Fruit fly (Drosophila melanogaster) whole organism, adult: ENCODE measurements around the gene c11.1.
A peak's percentile ranks its signal among the peaks of the same experiment; 100 is the strongest.

Experiments used
- CG11617 ChIP-seq: fragments of 200-800 bp; sonication (Bioruptor generic); optimal IDR thresholded peaks from 2 replicates; lab custom pipeline; 2017; ENCODE audit warnings: mild to moderate bottlenecking, missing biosample characterization, missing genetic modification reagents, missing genetic modification characterization
- CG14711 ChIP-seq: fragments of 200-800 bp; sonication (Bioruptor generic); optimal IDR thresholded peaks from 2 replicates; lab custom pipeline; 2018; ENCODE audit warnings: missing biosample characterization, mild to moderate bottlenecking, missing genetic modification characterization, moderate library complexity
- CG1620 ChIP-seq: fragments of 200-800 bp; sonication (Bioruptor generic); optimal IDR thresholded peaks from 2 replicates; lab custom pipeline; 2016; ENCODE audit warnings: missing biosample characterization, missing genetic modification characterization
- CG33017 ChIP-seq: fragments of 200-800 bp; sonication (Bioruptor generic); optimal IDR thresholded peaks from 2 replicates; lab custom pipeline; 2018; ENCODE audit warnings: missing biosample characterization, mild to moderate bottlenecking, missing genetic modification characterization, moderate library complexity
- Clk ChIP-seq: fragments of 200-800 bp; sonication (Bioruptor generic); optimal IDR thresholded peaks from 2 replicates; lab custom pipeline; 2017; ENCODE audit warnings: missing biosample characterization, missing genetic modification characterization
- Mnt ChIP-seq: fragments of 200-800 bp; sonication (Bioruptor generic); optimal IDR thresholded peaks from 2 replicates; lab custom pipeline; 2016; ENCODE audit warnings: missing biosample characterization, mild to moderate bottlenecking, missing genetic modification characterization
- cic ChIP-seq: fragments of 200-800 bp; sonication (Bioruptor generic); optimal IDR thresholded peaks from 2 replicates; lab custom pipeline; 2017; ENCODE audit warnings: missing biosample characterization, mild to moderate bottlenecking, missing genetic modification characterization, moderate library complexity
- cnc ChIP-seq, 2 experiments: fragments of >200 bp; optimal IDR thresholded peaks; 2 replicates each; lab custom pipeline; 2017
- kay ChIP-seq: fragments of 200-800 bp; sonication (Bioruptor generic); peaks from one replicate; lab custom pipeline; 2016; ENCODE audit warnings: missing biosample characterization, missing genetic modification characterization, borderline replicate concordance
- ovo ChIP-seq: fragments of 200-800 bp; sonication (Bioruptor generic); optimal IDR thresholded peaks from 2 replicates; lab custom pipeline; 2016; ENCODE audit warnings: missing biosample characterization, missing genetic modification characterization

- TF ChIP-seq kay (GFP tag; lab: Kevin White, UChicago): no peak
- no peak for TF ChIP-seq CG33017 (tag; lab: Kevin White, UChicago)
- TF ChIP-seq CG11617 (GFP tag; lab: Kevin White, UChicago): no peak
- no peak for TF ChIP-seq Clk
- no peak for TF ChIP-seq CG1620 (GFP tag; lab: Kevin White, UChicago)
- TF ChIP-seq CG14711 (tag; lab: Kevin White, UChicago): no peak
- peak; percentile 32 for TF ChIP-seq ovo (GFP tag; lab: Kevin White, UChicago)
- no peak for TF ChIP-seq cic (GFP tag; lab: Kevin White, UChicago)
- no peak for TF ChIP-seq Mnt (GFP tag; lab: Kevin White, UChicago)
- TF ChIP-seq cnc (optimal IDR thresholded peaks at IDR 0.05; lab: Kevin White, UChicago): no peak
These were observed 35.6 kb downstream of the c11.1 start, which contains the start of the genes amx and Dsor1 for dm6 chrX:9247171-9247783.
